Fruit fly (Drosophila melanogaster) whole organism, embryonic: Measurements from ENCODE around the gene PAN3.

Source experiments
- BtbVII ChIP-seq: fragments of 200-800 bp; sonication (Bioruptor generic); optimal IDR thresholded peaks from 3 replicates; lab custom pipeline; 2017; ENCODE audit warnings: missing biosample characterization, mild to moderate bottlenecking, missing genetic modification characterization
- CG11504 ChIP-seq: fragments of 200-800 bp; sonication (Bioruptor generic); optimal IDR thresholded peaks from 3 replicates; lab custom pipeline; 2019; ENCODE audit warnings: missing biosample characterization, mild to moderate bottlenecking, missing genetic modification characterization, moderate library complexity
- CG12219 ChIP-seq: fragments of 200-800 bp; sonication (Bioruptor generic); optimal IDR thresholded peaks from 3 replicates; lab custom pipeline; 2018; ENCODE audit warnings: missing biosample characterization, mild to moderate bottlenecking, missing genetic modification characterization
- CG13296 ChIP-seq: fragments of 200-800 bp; sonication (Bioruptor generic); optimal IDR thresholded peaks from 3 replicates; lab custom pipeline; 2018; ENCODE audit warnings: missing biosample characterization, mild to moderate bottlenecking, missing genetic modification characterization
- CG1602 ChIP-seq: fragments of 200-800 bp; sonication (Bioruptor generic); optimal IDR thresholded peaks from 3 replicates; lab custom pipeline; 2016; ENCODE audit warnings: missing biosample characterization, missing genetic modification characterization
- CG18764 ChIP-seq: fragments of 200-800 bp; sonication (Bioruptor generic); optimal IDR thresholded peaks from 3 replicates; lab custom pipeline; 2016; ENCODE audit warnings: missing biosample characterization, missing genetic modification characterization
- CG4854 ChIP-seq: fragments of 200-800 bp; sonication (Bioruptor generic); optimal IDR thresholded peaks from 2 replicates; lab custom pipeline; 2016; ENCODE audit warnings: missing biosample characterization, missing genetic modification characterization, inconsistent platforms
- CG5953 ChIP-seq: fragments of 200-800 bp; sonication (Bioruptor generic); IDR thresholded peaks from 2 replicates; pipeline ENCODE4 v1.3.6; 2022; ENCODE audit warnings: missing biosample characterization, missing genetic modification characterization
- CG6683 ChIP-seq: fragments of 200-800 bp; sonication (Bioruptor generic); optimal IDR thresholded peaks from 2 replicates; lab custom pipeline; 2017; ENCODE audit warnings: missing biosample characterization, mild to moderate bottlenecking, missing genetic modification characterization, missing genetic modification reagents
- CG6854 ChIP-seq: fragments of 200-800 bp; sonication (Bioruptor generic); optimal IDR thresholded peaks from 3 replicates; lab custom pipeline; 2017; ENCODE audit warnings: missing biosample characterization, mild to moderate bottlenecking, missing genetic modification characterization
- Chrac-16 ChIP-seq: fragments of 200-800 bp; sonication (Bioruptor generic); optimal IDR thresholded peaks from 3 replicates; lab custom pipeline; 2016; ENCODE audit warnings: missing biosample characterization, missing genetic modification characterization
- CoRest ChIP-seq: fragments of 200-800 bp; sonication (Bioruptor generic); optimal IDR thresholded peaks from 3 replicates; lab custom pipeline; 2018; ENCODE audit warnings: missing biosample characterization, mild to moderate bottlenecking, missing genetic modification characterization, moderate library complexity
- Dip3 ChIP-seq: fragments of 200-800 bp; sonication (Bioruptor generic); optimal IDR thresholded peaks from 3 replicates; lab custom pipeline; 2016; ENCODE audit warnings: missing biosample characterization, missing genetic modification characterization
- E2f2 ChIP-seq: fragments of 200-800 bp; sonication (Bioruptor generic); IDR thresholded peaks from 2 replicates; pipeline ENCODE4 v1.3.6; 2022; ENCODE audit warnings: missing biosample characterization, missing genetic modification characterization
- Fer3 ChIP-seq: fragments of 200-800 bp; sonication (Bioruptor generic); optimal IDR thresholded peaks from 2 replicates; lab custom pipeline; 2018; ENCODE audit warnings: missing biosample characterization, mild to moderate bottlenecking, missing genetic modification characterization, moderate library complexity
- H2.0 ChIP-seq: fragments of 200-800 bp; sonication (Bioruptor generic); IDR thresholded peaks from 2 replicates; pipeline ENCODE4 v1.3.6; 2022; ENCODE audit warnings: missing biosample characterization, missing genetic modification characterization
- HLHmδ ChIP-seq: fragments of 200-800 bp; sonication (Bioruptor generic); optimal IDR thresholded peaks from 2 replicates; lab custom pipeline; 2018; ENCODE audit warnings: missing biosample characterization, mild to moderate bottlenecking, missing genetic modification characterization, moderate library complexity
- HmgZ ChIP-seq: fragments of 200-800 bp; sonication (Bioruptor generic); optimal IDR thresholded peaks from 2 replicates; lab custom pipeline; 2018; ENCODE audit warnings: missing biosample characterization, mild to moderate bottlenecking, missing genetic modification characterization
- Hmr ChIP-seq: fragments of 200-800 bp; sonication (Bioruptor generic); optimal IDR thresholded peaks from 3 replicates; lab custom pipeline; 2017; ENCODE audit warnings: mild to moderate bottlenecking, missing biosample characterization, missing genetic modification reagents, missing genetic modification characterization
- NC2α ChIP-seq: fragments of 200-800 bp; sonication (Bioruptor generic); optimal IDR thresholded peaks from 2 replicates; lab custom pipeline; 2016; ENCODE audit warnings: missing biosample characterization, missing genetic modification characterization
- NC2β ChIP-seq: fragments of 200-800 bp; sonication (Bioruptor generic); optimal IDR thresholded peaks from 2 replicates; lab custom pipeline; 2016; ENCODE audit warnings: missing biosample characterization, missing genetic modification characterization
- NK7.1 ChIP-seq: fragments of 200-800 bp; sonication (Bioruptor generic); optimal IDR thresholded peaks from 3 replicates; lab custom pipeline; 2016; ENCODE audit warnings: missing biosample characterization, missing genetic modification characterization
- Neu2 ChIP-seq: fragments of 200-800 bp; sonication (Bioruptor generic); optimal IDR thresholded peaks from 3 replicates; lab custom pipeline; 2016; ENCODE audit warnings: missing biosample characterization, missing genetic modification characterization, borderline replicate concordance
- Nf-YC ChIP-seq: fragments of 200-800 bp; optimal IDR thresholded peaks from 3 replicates; lab custom pipeline; 2019; ENCODE audit warnings: missing biosample characterization, mild to moderate bottlenecking, missing genetic modification characterization, moderate library complexity
- Rfx ChIP-seq: fragments of 200-800 bp; sonication (Bioruptor generic); IDR thresholded peaks from 2 replicates; pipeline ENCODE4 v1.3.6; 2022; ENCODE audit warnings: missing biosample characterization, missing genetic modification characterization
- Sry-β ChIP-seq: fragments of 200-800 bp; sonication (Bioruptor generic); optimal IDR thresholded peaks from 2 replicates; lab custom pipeline; 2018; ENCODE audit warnings: missing biosample characterization, mild to moderate bottlenecking, missing genetic modification characterization, moderate library complexity
- Vsx1 ChIP-seq: fragments of 200-800 bp; sonication (Bioruptor generic); optimal IDR thresholded peaks from 2 replicates; lab custom pipeline; 2017; ENCODE audit warnings: missing biosample characterization, mild to moderate bottlenecking, missing genetic modification characterization, missing genetic modification reagents
- ash1 ChIP-seq: fragments of 200-800 bp; sonication (Bioruptor generic); optimal IDR thresholded peaks from 2 replicates; lab custom pipeline; 2018; ENCODE audit warnings: missing biosample characterization, mild to moderate bottlenecking, missing genetic modification characterization
- bab2 ChIP-seq: fragments of 200-800 bp; sonication (Bioruptor generic); optimal IDR thresholded peaks from 2 replicates; lab custom pipeline; 2016; ENCODE audit warnings: missing biosample characterization, missing genetic modification characterization
- chm ChIP-seq: fragments of 200-800 bp; sonication (Bioruptor generic); IDR thresholded peaks from 2 replicates; pipeline ENCODE4 v1.3.6; 2022; ENCODE audit warnings: missing biosample characterization, missing genetic modification characterization
- dati ChIP-seq: fragments of 200-800 bp; sonication (Bioruptor generic); IDR thresholded peaks from 2 replicates; pipeline ENCODE4 v1.3.6; 2022; ENCODE audit warnings: missing biosample characterization, missing genetic modification characterization
- fu2 ChIP-seq: fragments of 200-800 bp; sonication (Bioruptor generic); optimal IDR thresholded peaks from 2 replicates; lab custom pipeline; 2016; ENCODE audit warnings: missing biosample characterization, missing genetic modification characterization
- gro ChIP-seq: fragments of 200-800 bp; sonication (Bioruptor generic); optimal IDR thresholded peaks from 2 replicates; lab custom pipeline; 2016; ENCODE audit warnings: missing biosample characterization, missing genetic modification characterization
- her ChIP-seq: fragments of 200-800 bp; sonication (Bioruptor generic); optimal IDR thresholded peaks from 2 replicates; lab custom pipeline; 2016; ENCODE audit warnings: missing biosample characterization, missing genetic modification characterization
- kni ChIP-seq: fragments of 200-800 bp; sonication (Bioruptor generic); optimal IDR thresholded peaks from 3 replicates; lab custom pipeline; 2017; ENCODE audit warnings: mild to moderate bottlenecking, missing biosample characterization, missing genetic modification reagents, missing genetic modification characterization
- lola ChIP-seq, 3 experiments: fragments of >200 bp in 2 of 3; fragments of 200-800 bp in 1 of 3; sonication (Bioruptor generic) in 1 of 3; optimal IDR thresholded peaks; 2 replicates each; lab custom pipeline; 2017 to 2019; ENCODE audit warnings: missing biosample characterization in 3 of 3, missing genetic modification characterization in 3 of 3, mild to moderate bottlenecking in 1 of 3, moderate library complexity in 1 of 3
- pfk ChIP-seq: fragments of 200-800 bp; sonication (Bioruptor generic); optimal IDR thresholded peaks from 2 replicates; lab custom pipeline; 2018; ENCODE audit warnings: missing biosample characterization, mild to moderate bottlenecking, missing genetic modification characterization, moderate library complexity
- psq ChIP-seq: fragments of 200-800 bp; sonication (Bioruptor generic); optimal IDR thresholded peaks from 2 replicates; lab custom pipeline; 2017; ENCODE audit warnings: missing biosample characterization, missing genetic modification characterization
- rib ChIP-seq: fragments of 200-800 bp; sonication (Bioruptor generic); IDR thresholded peaks from 2 replicates; pipeline ENCODE4 v1.3.6; 2022; ENCODE audit warnings: missing biosample characterization, missing genetic modification characterization
- salm ChIP-seq: fragments of 200-800 bp; sonication (Bioruptor generic); optimal IDR thresholded peaks from 2 replicates; lab custom pipeline; 2018; ENCODE audit warnings: missing biosample characterization, mild to moderate bottlenecking, missing genetic modification characterization
- scrt ChIP-seq: fragments of 200-800 bp; sonication (Bioruptor generic); optimal IDR thresholded peaks from 2 replicates; lab custom pipeline; 2018; ENCODE audit warnings: missing biosample characterization, mild to moderate bottlenecking, missing genetic modification characterization, moderate library complexity
- sob ChIP-seq: fragments of 200-800 bp; sonication (Bioruptor generic); IDR thresholded peaks from 2 replicates; pipeline ENCODE4 v1.3.6; 2022; ENCODE audit warnings: missing biosample characterization, missing genetic modification characterization
- tll ChIP-seq, 2 experiments: fragments of 200-800 bp in 1 of 2; fragments of >200 bp in 1 of 2; sonication (Bioruptor generic) in 1 of 2; optimal IDR thresholded peaks; 2 replicates each; lab custom pipeline; 2017 to 2019; ENCODE audit warnings: missing biosample characterization in 2 of 2, missing genetic modification characterization in 2 of 2, mild to moderate bottlenecking in 1 of 2, moderate library complexity in 1 of 2
- tna ChIP-seq: fragments of 200-800 bp; sonication (Bioruptor generic); IDR thresholded peaks from 2 replicates; pipeline ENCODE4 v1.3.6; 2022; ENCODE audit warnings: missing biosample characterization, missing genetic modification characterization; ENCODE audit not compliant: partially characterized antibody
- toy ChIP-seq: fragments of 200-800 bp; sonication (Bioruptor generic); IDR thresholded peaks from 2 replicates; pipeline ENCODE4 v1.3.6; 2022; ENCODE audit warnings: missing biosample characterization, missing genetic modification characterization
- vfl ChIP-seq: fragments of 200-800 bp; sonication (Bioruptor generic); optimal IDR thresholded peaks from 2 replicates; lab custom pipeline; 2016; ENCODE audit warnings: missing biosample characterization, missing genetic modification characterization
- yki ChIP-seq: fragments of >200 bp; optimal IDR thresholded peaks from 3 replicates; lab custom pipeline; 2018
- z ChIP-seq: fragments of 200-800 bp; sonication (Bioruptor generic); IDR thresholded peaks from 3 replicates; pipeline ENCODE4 v1.3.6; 2022; ENCODE audit warnings: missing biosample characterization, missing genetic modification characterization

The PAN3 gene

dm6 chr3L:3035769-3036583 is 35.0 kb upstream of the PAN3 start (continued):
- TF ChIP-seq rib (GFP tag; lab: Robert Waterston, UW) = peak; percentile 28; the same call in 1 of the 2 replicates
- peak; percentile 82 for TF ChIP-seq Nf-YC
- peak; percentile 67 for TF ChIP-seq CG4854 (GFP tag; lab: Kevin White, UChicago)
- TF ChIP-seq CG13296 = peak; percentile 94
- TF ChIP-seq Rfx = peak; percentile 85
- peak; percentile 47 for TF ChIP-seq fu2 (GFP tag; lab: Kevin White, UChicago)
- peak; percentile 87 for TF ChIP-seq HmgZ (tag; lab: Kevin White, UChicago)
- peak; percentile 86 for TF ChIP-seq CG12219 (GFP tag; lab: Kevin White, UChicago)
- peak; percentile 70 for TF ChIP-seq E2f2 (GFP tag; lab: Robert Waterston, UW)
- TF ChIP-seq CG6683 = peak; percentile 74
- TF ChIP-seq NC2β (GFP tag; lab: Kevin White, UChicago) = peak; percentile 4
- no peak for TF ChIP-seq HLHmδ
- TF ChIP-seq CG6854 (GFP tag; lab: Kevin White, UChicago) = peak; percentile 87
- peak; percentile 28 for TF ChIP-seq psq (GFP tag; lab: Kevin White, UChicago)
- peak; percentile 59 for TF ChIP-seq NK7.1 (GFP tag; lab: Kevin White, UChicago)
- peak; percentile 89 for TF ChIP-seq Hmr (GFP tag; lab: Kevin White, UChicago)
- peak; percentile 55 for TF ChIP-seq salm (tag; lab: Kevin White, UChicago)
- no peak for TF ChIP-seq tna (GFP tag; lab: Robert Waterston, UW)
- peak; percentile 73 for TF ChIP-seq chm (GFP tag; lab: Robert Waterston, UW)
- peak; percentile 19 for TF ChIP-seq yki (lab: Kevin White, UChicago)
- TF ChIP-seq H2.0 (GFP tag; lab: Robert Waterston, UW) = peak; percentile 74
- no peak for TF ChIP-seq ash1 (GFP tag; lab: Kevin White, UChicago)
- peak; percentile 89 for TF ChIP-seq CG11504 (tag; lab: Kevin White, UChicago)
- TF ChIP-seq tll (GFP tag; optimal IDR thresholded peaks at IDR 0.05; lab: Kevin White, UChicago) = no peak
- TF ChIP-seq pfk (GFP tag; lab: Kevin White, UChicago) = peak; percentile 9
- peak; percentile 69; the same call in 1 of the 2 replicates for TF ChIP-seq sob (GFP tag; lab: Robert Waterston, UW)
- TF ChIP-seq CG18764 (GFP tag; lab: Kevin White, UChicago) = peak; percentile 63
- peak; percentile 71 for TF ChIP-seq CG5953 (GFP tag; lab: Robert Waterston, UW)
- TF ChIP-seq Chrac-16 (GFP tag; lab: Kevin White, UChicago) = peak; percentile 61
- peak; percentile 55 for TF ChIP-seq CG1602
- TF ChIP-seq kni (GFP tag; lab: Kevin White, UChicago) = peak; percentile 78
- TF ChIP-seq NC2α (GFP tag; lab: Kevin White, UChicago) = peak; percentile 27
- TF ChIP-seq z (GFP tag; lab: Robert Waterston, UW) = no peak
- peak; percentile 92 for TF ChIP-seq CoRest (tag; lab: Kevin White, UChicago)
- peak; percentile 73 for TF ChIP-seq Vsx1 (GFP tag; lab: Kevin White, UChicago)
- peak in 1 of 3 experiments; percentile 90 for TF ChIP-seq lola (GFP tag; optimal IDR thresholded peaks at IDR 0.05; lab: Kevin White, UChicago)
- peak; percentile 68 for TF ChIP-seq Dip3
- peak; percentile 86 for TF ChIP-seq scrt (GFP tag; lab: Kevin White, UChicago)
- TF ChIP-seq Fer3 (tag; lab: Kevin White, UChicago) = peak; percentile 80
- peak; percentile 44 for TF ChIP-seq her (GFP tag; lab: Kevin White, UChicago)
- TF ChIP-seq toy (GFP tag; lab: Robert Waterston, UW) = 0 out of 2 replicates have a peak, but pooled peaks have one; percentile 9
- peak; percentile 77 for TF ChIP-seq bab2 (GFP tag; lab: Kevin White, UChicago)
- TF ChIP-seq gro (GFP tag; lab: Kevin White, UChicago) = peak; percentile 86
- peak; percentile 89 for TF ChIP-seq BtbVII
- TF ChIP-seq dati (GFP tag; lab: Robert Waterston, UW) = no peak
- peak; percentile 41 for TF ChIP-seq vfl (GFP tag; lab: Kevin White, UChicago)
- TF ChIP-seq Neu2 = no peak
- peak; percentile 29 for TF ChIP-seq Sry-β (GFP tag; lab: Kevin White, UChicago)
